Worm (Caenorhabditis elegans) whole organism, L4 larva: Measurements from ENCODE around the gene kin-34.

Experiments
- D1046.2 ChIP-seq: fragments of 200-800 bp; sonication (Bioruptor generic); IDR thresholded peaks from 2 replicates; pipeline ENCODE4 v1.3.6; 2022; ENCODE audit warnings: missing genetic modification characterization, missing compliant biosample characterization
- Y48G9A.11 ChIP-seq: fragments of 200-800 bp; sonication (Bioruptor generic); IDR thresholded peaks from 2 replicates; pipeline ENCODE4 v1.3.6; 2022; ENCODE audit warnings: missing genetic modification reagents, missing genetic modification characterization, missing compliant biosample characterization
- Y5F2A.4 ChIP-seq: fragments of 200-800 bp; sonication (Bioruptor generic); optimal IDR thresholded peaks from 2 replicates; lab custom pipeline; 2018; ENCODE audit warnings: mild to moderate bottlenecking, missing genetic modification characterization, missing compliant biosample characterization
- aha-1 ChIP-seq: fragments of 150-350 bp; peaks from one replicate; lab custom pipeline; 2014; ENCODE audit warnings: missing biosample characterization, missing genetic modification characterization
- ceh-44 ChIP-seq: fragments of 200-800 bp; sonication (Bioruptor generic); IDR thresholded peaks from 2 replicates; pipeline ENCODE4 v1.3.6; 2022; ENCODE audit warnings: missing genetic modification reagents, missing genetic modification characterization, missing compliant biosample characterization
- daf-12 ChIP-seq: fragments of 150-350 bp; optimal IDR thresholded peaks from 2 replicates; lab custom pipeline; 2014; ENCODE audit warnings: missing biosample characterization, missing genetic modification reagents, missing genetic modification characterization
- set-16 ChIP-seq: fragments of 200-800 bp; sonication (Bioruptor generic); IDR thresholded peaks from 2 replicates; pipeline ENCODE4 v1.3.6; 2022; ENCODE audit warnings: missing genetic modification reagents, missing genetic modification characterization, missing compliant biosample characterization
- zip-11 ChIP-seq: fragments of 200-800 bp; sonication (Bioruptor generic); IDR thresholded peaks from 2 replicates; pipeline ENCODE4 v1.3.6; 2022; ENCODE audit warnings: missing genetic modification characterization, missing compliant biosample characterization

The kin-34 gene

DNA sequence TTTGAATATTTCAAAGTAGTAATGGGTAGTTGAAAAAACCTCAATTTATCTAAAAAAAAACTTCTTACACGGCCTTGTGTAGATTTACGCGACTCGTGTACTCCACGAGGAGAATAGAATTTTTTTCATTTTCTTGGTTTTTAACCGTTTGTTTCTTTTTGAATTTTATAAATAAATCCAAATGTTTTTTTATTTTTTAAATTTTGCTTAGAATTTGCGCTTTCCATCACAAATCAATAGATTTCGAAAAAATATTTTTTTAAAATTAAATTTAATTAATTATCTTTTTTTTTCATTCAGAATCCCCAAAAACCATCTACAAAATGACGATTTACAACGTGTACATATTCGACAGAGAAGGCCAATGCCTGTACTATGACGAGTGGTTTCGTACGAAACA, 44.7 kb downstream of the kin-34 start, which contains the start of gene trpp-1:
Gene trpp-1 (plus strand): TSS at position 301 of the 400 bp plus-strand sequence.
- TF ChIP-seq Y5F2A.4 (no peak), aha-1 (tag; lab: Kevin White, UChicago) (peak; percentile 15)

DNA sequence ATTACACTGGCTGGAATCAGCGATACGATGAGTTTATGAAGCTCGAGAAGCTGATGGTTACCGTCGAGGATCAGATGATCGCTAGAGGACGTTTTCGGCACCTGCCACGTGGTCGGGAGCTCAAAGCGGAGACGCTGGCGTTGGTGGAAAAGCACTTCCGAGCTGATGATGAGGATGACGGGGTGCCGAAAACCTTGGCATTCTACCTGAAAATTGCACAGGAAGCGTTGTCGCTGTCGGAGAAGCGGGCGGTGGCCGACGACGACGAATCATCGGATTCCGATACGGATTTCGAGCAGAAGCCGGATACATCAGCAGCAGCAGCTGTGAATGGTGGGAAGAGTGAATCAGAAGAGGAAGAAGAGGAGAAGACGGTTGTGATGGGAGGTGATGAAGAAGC, 51.2 kb downstream of the kin-34 start:
- peak; percentile 75 for TF ChIP-seq set-16 (GFP tag; lab: Robert Waterston, UW)
- TF ChIP-seq ceh-44 = no peak
- TF ChIP-seq Y48G9A.11 (GFP tag; lab: Robert Waterston, UW) = no peak
- TF ChIP-seq zip-11 (GFP tag; lab: Robert Waterston, UW) = no peak
- no peak for TF ChIP-seq daf-12 (tag; lab: Kevin White, UChicago)
- TF ChIP-seq D1046.2 (GFP tag; lab: Robert Waterston, UW) = no peak
